Worm (Caenorhabditis elegans) whole organism, L3 larva: ENCODE results near the gene F47E1.1.

ENCODE experiments used
- daf-12 ChIP-seq: fragments of 150-350 bp; optimal IDR thresholded peaks from 2 replicates; lab custom pipeline; 2014; ENCODE audit warnings: missing biosample characterization, missing genetic modification reagents, missing genetic modification characterization
- nhr-237 ChIP-seq: fragments of 150-350 bp; optimal IDR thresholded peaks from 2 replicates; lab custom pipeline; 2014; ENCODE audit warnings: missing biosample characterization, missing genetic modification characterization
- nhr-77 ChIP-seq: fragments of 150-350 bp; optimal IDR thresholded peaks from 2 replicates; lab custom pipeline; 2014; ENCODE audit warnings: missing biosample characterization, missing genetic modification characterization
- zag-1 ChIP-seq: fragments of 150-350 bp; optimal IDR thresholded peaks from 2 replicates; lab custom pipeline; 2014; ENCODE audit warnings: missing biosample characterization, missing genetic modification characterization

- no peak for TF ChIP-seq daf-12 (tag; lab: Kevin White, UChicago)
- no peak for TF ChIP-seq zag-1 (tag; lab: Kevin White, UChicago)
- TF ChIP-seq nhr-237 (tag; lab: Kevin White, UChicago) = no peak
- no peak for TF ChIP-seq nhr-77 (tag; lab: Kevin White, UChicago)
These were observed 1.2 kb downstream of the F47E1.1 start for ce11 chrX:9078149-9078548.
